Fruit fly (Drosophila melanogaster): ENCODE measurements around the gene Ype.

dm6 chrX:13407673-13408072 is 20.5 kb upstream of the Ype start:
- no peak for TF ChIP-seq CG8159 (tag; optimal IDR thresholded peaks at IDR 0.05)
- no peak for TF ChIP-seq CG14655 (GFP tag; optimal IDR thresholded peaks at IDR 0.05)
- no peak for TF ChIP-seq Ets98B (GFP tag; IDR thresholded peaks at IDR 0.05)
- no peak for TF ChIP-seq rn (GFP tag; IDR thresholded peaks at IDR 0.05)
- TF ChIP-seq CG8301 (tag; optimal IDR thresholded peaks at IDR 0.05) = no peak
- TF ChIP-seq CG34367 (tag; optimal IDR thresholded peaks at IDR 0.05) = no peak
- no peak for TF ChIP-seq CG12605 (GFP tag; IDR thresholded peaks at IDR 0.05)
- TF ChIP-seq CG17806 (tag; optimal IDR thresholded peaks at IDR 0.05) = no peak
- TF ChIP-seq CG32121 (GFP tag; IDR thresholded peaks at IDR 0.05) = no peak
- TF ChIP-seq CG9948 (tag; optimal IDR thresholded peaks at IDR 0.05) = no peak
- no peak for TF ChIP-seq gl (tag; optimal IDR thresholded peaks at IDR 0.05)
- TF ChIP-seq EcR (GFP tag; optimal IDR thresholded peaks at IDR 0.05) = no peak

Data from whole organism, pupa.